Worm (Caenorhabditis elegans): ENCODE measurements around the gene ifb-1.
"Not testable (repeated sequence)": the region's sequence is repeated elsewhere in the genome, so short reads cannot be mapped to it uniquely, and the experiment has no call there.

The ifb-1 gene

DNA sequence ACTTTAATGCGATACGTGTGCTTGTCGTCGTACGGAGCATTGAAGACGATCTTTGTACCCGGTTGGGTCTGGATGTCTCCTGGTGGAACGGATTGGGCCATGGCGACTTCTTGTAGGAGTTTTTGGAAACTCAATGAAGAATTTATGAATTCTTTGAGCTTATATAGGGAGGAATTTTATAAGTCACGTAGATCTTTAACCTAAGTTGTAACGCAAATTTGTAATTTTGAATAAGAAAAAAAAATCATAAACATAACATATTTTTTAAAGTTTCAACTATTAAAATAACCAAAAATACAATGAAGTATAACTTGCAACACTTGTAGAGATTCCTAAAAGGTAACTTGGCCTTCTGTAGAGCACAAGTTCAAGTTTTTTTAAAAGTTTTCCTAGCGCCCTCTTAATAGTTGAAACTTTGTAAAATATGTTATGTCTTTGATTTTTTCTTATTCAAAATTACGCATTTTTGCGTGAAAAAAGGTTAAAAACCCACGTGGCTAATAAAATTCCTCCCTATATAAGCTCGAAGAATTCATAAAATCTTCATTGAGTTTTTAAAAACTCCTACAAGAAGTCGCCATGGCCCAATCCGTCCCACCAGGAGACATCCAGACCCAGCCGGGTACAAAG lies 32.0 kb downstream of the ifb-1 start, which contains the start of the genes msp-63 and msp-142:
TSS of gene msp-63 (minus strand) at position 101 of the 630 bp plus-strand sequence.
TSS of gene msp-142 (plus strand) at position 580 of the 630 bp plus-strand sequence.
- no peak for TF ChIP-seq unc-62 (GFP tag; optimal IDR thresholded peaks at IDR 0.05)

DNA sequence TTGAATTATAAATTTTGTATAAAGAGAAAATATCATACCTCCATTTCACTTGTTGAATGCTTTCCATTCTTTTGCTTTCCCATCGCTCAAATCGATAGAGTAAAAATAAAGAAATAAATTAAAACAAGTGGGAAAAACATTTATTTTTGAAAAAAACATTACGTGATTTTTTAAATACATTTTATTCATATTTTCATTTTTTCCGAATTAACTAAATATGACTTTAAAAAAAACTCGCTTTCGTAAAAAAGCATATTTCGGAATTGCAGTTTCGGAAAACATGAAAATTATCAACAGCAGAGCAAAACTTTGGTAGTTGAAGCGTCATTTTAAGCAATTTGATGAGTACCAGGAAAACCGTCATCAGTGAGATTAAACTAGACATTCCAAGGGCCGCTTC lies 34.1 kb downstream of the ifb-1 start, which contains the start of gene K05F1.8:
TSS of gene K05F1.8 (minus strand) at position 101 of the 400 bp plus-strand sequence.
- TF ChIP-seq unc-62 (GFP tag; optimal IDR thresholded peaks at IDR 0.05) = no peak

DNA sequence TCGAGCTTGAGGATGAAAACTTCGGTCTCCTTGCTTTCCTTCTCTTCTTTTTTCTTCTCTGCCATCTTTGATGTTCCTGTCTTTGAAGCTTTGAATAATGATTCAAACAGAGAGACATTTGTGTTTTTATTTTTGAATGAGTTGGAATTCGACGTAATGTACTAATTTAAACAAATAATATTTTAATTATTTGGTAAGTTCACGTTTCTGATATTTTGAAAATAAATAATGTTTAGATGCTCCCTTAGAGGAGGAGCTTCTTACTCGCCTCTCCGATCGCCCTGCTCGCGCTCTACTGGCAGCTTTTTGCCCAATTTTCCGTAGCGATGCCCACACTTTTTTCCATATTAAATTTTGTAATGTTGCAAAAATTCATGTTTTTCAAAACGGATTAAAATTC lies 35.7 kb downstream of the ifb-1 start, which contains the start of the genes K05F1.9 and K05F1.1:
TSS of gene K05F1.9 (minus strand) at position 101 of the 400 bp plus-strand sequence.
TSS of gene K05F1.1 (plus strand) at position 308 of the 400 bp plus-strand sequence.
- no peak for TF ChIP-seq unc-62 (GFP tag; optimal IDR thresholded peaks at IDR 0.05)

DNA sequence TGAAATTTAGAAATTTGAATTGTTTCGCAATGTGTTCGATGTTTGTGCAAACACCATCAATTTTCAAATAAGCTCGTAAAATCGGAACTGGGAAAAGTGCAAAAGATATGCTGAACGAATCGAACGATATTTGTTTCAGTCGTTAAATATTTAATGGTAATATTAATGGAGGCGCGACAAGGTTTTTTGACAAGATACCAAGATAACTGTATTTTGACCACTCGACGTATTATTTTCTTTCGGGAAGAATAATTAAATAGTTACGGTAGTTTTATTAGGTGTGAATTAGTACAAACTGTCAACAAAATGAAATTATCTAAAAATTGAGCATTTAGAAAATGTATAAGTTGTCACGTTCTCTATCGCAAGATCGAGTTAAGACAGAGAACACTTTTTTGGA lies 38.9 kb downstream of the ifb-1 start:
- TF ChIP-seq unc-62 (GFP tag; optimal IDR thresholded peaks at IDR 0.05) = no peak

DNA sequence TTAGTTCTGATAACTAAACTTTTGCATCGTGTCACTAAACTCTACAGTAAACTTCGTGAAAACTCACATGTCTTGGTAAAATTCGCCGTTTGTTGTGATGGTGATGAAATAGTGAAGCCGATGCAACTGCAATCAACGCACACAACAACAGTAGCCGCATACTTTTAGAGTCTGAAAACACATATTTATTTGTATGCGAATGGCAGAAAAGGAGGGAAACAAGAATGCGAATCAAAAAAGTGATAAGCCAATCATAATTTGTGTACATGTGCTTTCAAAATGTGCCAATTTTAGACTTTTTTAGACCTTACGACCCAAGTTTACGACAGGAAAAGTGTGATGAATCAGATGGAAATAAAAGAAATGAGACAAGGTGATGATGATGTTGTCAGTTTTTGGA lies 39.9 kb downstream of the ifb-1 start, which contains the start of gene K05F1.10:
TSS of gene K05F1.10 (minus strand) at position 171 of the 400 bp plus-strand sequence.
- TF ChIP-seq unc-62 (GFP tag; optimal IDR thresholded peaks at IDR 0.05) = no peak

DNA sequence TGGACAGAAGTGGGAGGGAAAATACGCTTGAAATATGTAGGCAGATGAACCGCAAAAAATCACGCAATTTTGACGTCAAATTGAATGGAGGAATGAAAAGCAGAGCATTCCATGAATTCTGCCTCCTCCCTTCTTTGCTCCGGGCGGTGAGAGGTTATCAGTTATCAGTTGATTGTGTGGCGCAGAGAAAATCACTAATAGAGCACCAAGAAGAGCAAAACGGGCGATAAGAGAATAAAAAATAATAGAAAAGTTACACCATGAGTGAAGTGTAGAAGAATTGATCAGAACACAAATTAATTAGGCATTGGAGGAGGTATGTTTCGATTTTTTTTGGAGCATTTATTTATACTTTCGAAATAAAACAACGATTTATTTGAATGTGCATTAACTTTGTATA lies 41.1 kb downstream of the ifb-1 start:
- no peak for TF ChIP-seq unc-62 (GFP tag; optimal IDR thresholded peaks at IDR 0.05)

DNA sequence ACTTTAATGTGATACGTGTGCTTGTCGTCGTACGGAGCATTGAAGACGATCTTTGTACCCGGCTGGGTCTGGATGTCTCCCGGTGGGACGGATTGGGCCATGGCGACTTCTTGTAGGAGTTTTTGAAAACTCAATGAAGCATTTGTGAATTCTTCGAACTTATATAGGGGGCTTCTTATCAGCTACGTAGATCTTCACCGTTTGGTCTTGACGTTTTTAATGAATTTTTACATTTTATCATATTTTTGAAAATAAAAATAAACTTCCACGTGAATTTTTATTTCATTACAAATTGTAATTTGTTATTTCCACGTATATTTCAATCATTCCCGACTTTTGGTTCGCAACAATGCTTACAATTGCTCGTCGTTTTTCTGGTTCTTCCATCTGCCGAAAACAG lies 44.8 kb downstream of the ifb-1 start, which contains the start of the genes msp-64 and ZK1248.5:
TSS of gene msp-64 (minus strand) at position 101 of the 400 bp plus-strand sequence.
TSS of gene ZK1248.5 (plus strand) at position 285 of the 400 bp plus-strand sequence.
- no peak for TF ChIP-seq unc-62 (GFP tag; optimal IDR thresholded peaks at IDR 0.05)

DNA sequence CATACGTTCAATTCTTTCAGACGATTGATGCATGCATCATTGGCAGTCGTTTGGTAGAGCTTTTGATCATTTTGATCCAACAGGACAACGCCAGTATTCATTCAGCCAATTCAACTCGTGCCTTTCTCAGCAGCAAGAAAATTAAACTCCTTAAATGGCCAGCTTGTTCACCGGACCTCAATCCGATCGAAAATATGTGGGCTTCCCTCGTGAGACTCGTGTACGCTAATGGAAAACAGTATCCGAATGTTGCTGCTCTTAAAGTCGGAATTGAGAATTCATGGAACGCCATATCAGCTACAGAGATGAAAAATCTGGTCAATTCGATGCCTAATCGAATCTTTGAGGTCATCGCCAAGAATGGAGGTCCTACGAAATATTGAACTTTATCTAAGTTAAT lies 50.0 kb downstream of the ifb-1 start, which contains the start of gene wago-5:
TSS of gene wago-5 (minus strand) at position 101 of the 400 bp plus-strand sequence.
- not testable (repeated sequence) for TF ChIP-seq unc-62 (GFP tag; optimal IDR thresholded peaks at IDR 0.05)

DNA sequence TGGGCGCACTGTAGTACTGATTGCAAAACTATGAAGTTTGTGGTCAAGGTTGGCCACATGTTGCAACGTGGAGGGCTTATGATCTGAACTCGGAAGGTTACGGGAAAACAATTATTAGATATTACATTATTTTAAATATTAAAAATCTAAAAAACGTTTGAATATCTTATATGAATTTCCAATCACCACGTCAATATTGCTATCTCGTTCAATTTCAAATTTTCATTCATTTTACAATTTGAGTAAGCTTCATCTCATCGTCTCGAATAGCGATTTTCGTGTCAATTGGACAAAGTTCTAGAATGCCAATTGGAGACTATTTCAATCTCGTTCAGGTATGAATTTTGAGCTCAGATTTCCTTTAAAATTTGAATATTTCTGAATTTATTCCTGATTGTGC lies 50.9 kb downstream of the ifb-1 start, which contains the start of gene ZK1248.20:
TSS of gene ZK1248.20 (plus strand) at position 301 of the 400 bp plus-strand sequence.
- no peak for TF ChIP-seq unc-62 (GFP tag; optimal IDR thresholded peaks at IDR 0.05)

DNA sequence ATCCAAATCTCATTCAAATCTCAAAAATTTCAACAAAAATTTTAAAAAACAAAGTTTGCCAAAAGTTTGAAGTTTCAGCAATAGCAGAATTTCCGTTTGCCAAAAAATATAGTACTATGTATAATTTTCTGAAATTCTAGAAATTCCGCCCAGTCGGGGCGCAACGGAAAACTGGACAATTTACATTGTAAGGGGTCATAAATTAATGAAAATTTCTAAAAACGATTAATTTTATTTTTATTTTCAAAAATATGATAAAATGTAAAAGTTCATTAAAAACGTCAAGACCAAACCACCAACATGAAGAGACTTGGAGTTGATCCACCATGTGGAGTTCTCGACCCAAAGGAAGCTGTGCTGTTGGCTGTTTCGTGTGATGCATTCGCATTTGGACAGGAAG lies 52.9 kb downstream of the ifb-1 start, which contains the start of gene ZK1248.4:
TSS of gene ZK1248.4 (plus strand) at position 301 of the 400 bp plus-strand sequence.
- TF ChIP-seq unc-62 (GFP tag; optimal IDR thresholded peaks at IDR 0.05) = no peak

DNA sequence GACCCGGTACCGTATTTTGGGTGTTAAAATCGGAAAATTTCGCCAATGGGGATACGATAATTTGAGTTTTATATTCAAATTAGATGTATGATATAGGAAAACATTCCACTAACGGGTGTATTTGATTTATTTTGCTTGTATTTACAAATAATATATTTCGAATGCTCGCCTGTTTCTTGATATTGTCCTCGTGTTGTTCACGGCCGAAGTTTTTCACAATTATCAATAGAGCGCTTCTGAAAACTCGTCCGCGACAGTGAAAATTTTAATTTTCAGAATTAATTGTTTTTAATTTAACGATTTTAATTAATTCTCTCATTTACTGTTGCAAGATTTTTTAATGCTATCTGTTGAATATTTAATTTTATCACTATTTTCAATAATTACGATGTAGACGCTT lies 54.2 kb downstream of the ifb-1 start:
- TF ChIP-seq unc-62 (GFP tag; optimal IDR thresholded peaks at IDR 0.05) = no peak

DNA sequence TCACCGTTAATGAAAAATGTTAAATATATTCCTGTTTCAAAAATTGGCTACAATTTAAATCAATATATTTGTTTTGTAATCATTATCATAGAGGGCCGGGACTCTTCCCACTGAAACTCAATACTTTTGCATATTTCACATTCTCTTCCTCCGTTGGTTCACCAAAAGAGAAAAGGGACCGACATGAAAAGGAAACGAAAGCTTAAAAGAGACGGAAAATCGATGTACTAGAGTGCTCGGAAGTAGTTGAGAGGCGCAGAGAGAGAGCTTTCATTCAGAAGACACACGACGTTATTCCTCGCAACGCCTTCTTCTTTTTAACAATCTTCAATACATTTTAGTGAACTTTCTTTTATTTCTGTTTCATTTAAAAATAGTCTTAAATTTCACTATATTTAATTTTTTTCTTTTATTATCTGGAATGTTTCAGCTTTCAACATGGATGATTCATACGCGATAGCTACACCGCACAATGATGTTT lies 54.9 kb downstream of the ifb-1 start, which contains the start of gene ehs-1:
TSS of gene ehs-1 (plus strand) at position 431 of the 481 bp plus-strand sequence.
- no peak for TF ChIP-seq unc-62 (GFP tag; optimal IDR thresholded peaks at IDR 0.05)

All from whole organism, dauer.